Fruit fly (Drosophila melanogaster) whole organism, adult: ENCODE measurements around the gene CG8562.

ENCODE experiments used
- CG14711 ChIP-seq: fragments of 200-800 bp; sonication (Bioruptor generic); optimal IDR thresholded peaks from 2 replicates; lab custom pipeline; 2018; ENCODE audit warnings: missing biosample characterization, mild to moderate bottlenecking, missing genetic modification characterization, moderate library complexity
- CG5204 ChIP-seq: fragments of 200-800 bp; sonication (Bioruptor generic); optimal IDR thresholded peaks from 2 replicates; lab custom pipeline; 2016; ENCODE audit warnings: missing biosample characterization, missing genetic modification characterization
- CG7045 ChIP-seq: fragments of 200-800 bp; sonication (Bioruptor generic); optimal IDR thresholded peaks from 2 replicates; lab custom pipeline; 2017; ENCODE audit warnings: missing biosample characterization, mild to moderate bottlenecking, missing genetic modification characterization
- CG7101 ChIP-seq: fragments of 200-800 bp; sonication (Bioruptor generic); optimal IDR thresholded peaks from 2 replicates; lab custom pipeline; 2018; ENCODE audit warnings: missing biosample characterization, mild to moderate bottlenecking, missing genetic modification characterization, moderate library complexity
- Mnt ChIP-seq: fragments of 200-800 bp; sonication (Bioruptor generic); optimal IDR thresholded peaks from 2 replicates; lab custom pipeline; 2016; ENCODE audit warnings: missing biosample characterization, mild to moderate bottlenecking, missing genetic modification characterization
- bab1 ChIP-seq: fragments of 200-800 bp; sonication (Bioruptor generic); optimal IDR thresholded peaks from 3 replicates; lab custom pipeline; 2019; ENCODE audit warnings: missing biosample characterization, mild to moderate bottlenecking, missing genetic modification characterization, moderate library complexity
- cic ChIP-seq: fragments of 200-800 bp; sonication (Bioruptor generic); optimal IDR thresholded peaks from 2 replicates; lab custom pipeline; 2017; ENCODE audit warnings: missing biosample characterization, mild to moderate bottlenecking, missing genetic modification characterization, moderate library complexity
- cnc ChIP-seq, 2 experiments: fragments of >200 bp; optimal IDR thresholded peaks; 2 replicates each; lab custom pipeline; 2017
- pad ChIP-seq: fragments of 200-800 bp; sonication (Bioruptor generic); optimal IDR thresholded peaks from 3 replicates; lab custom pipeline; 2017; ENCODE audit warnings: missing biosample characterization, missing genetic modification characterization, mild to moderate bottlenecking, moderate library complexity, missing genetic modification reagents
- tj ChIP-seq: fragments of 200-800 bp; sonication (Bioruptor generic); optimal IDR thresholded peaks from 3 replicates; lab custom pipeline; 2017; ENCODE audit warnings: missing biosample characterization, mild to moderate bottlenecking, missing genetic modification characterization, moderate library complexity
- toe ChIP-seq: fragments of 200-800 bp; sonication (Bioruptor generic); optimal IDR thresholded peaks from 2 replicates; lab custom pipeline; 2016; ENCODE audit warnings: missing biosample characterization, missing genetic modification characterization

- TF ChIP-seq cic (no peak), CG7045 (no peak), Mnt (GFP tag; lab: Kevin White, UChicago) (no peak), CG7101 (tag; lab: Kevin White, UChicago) (no peak), CG5204 (GFP tag; lab: Kevin White, UChicago) (no peak), toe (GFP tag; lab: Kevin White, UChicago) (no peak), CG14711 (tag; lab: Kevin White, UChicago) (no peak), bab1 (no peak), pad (GFP tag; lab: Kevin White, UChicago) (no peak), cnc (optimal IDR thresholded peaks at IDR 0.05; lab: Kevin White, UChicago) (no peak), tj (GFP tag; lab: Kevin White, UChicago) (no peak)
Observed at dm6 chr3L:7423517-7423916, 25.4 kb downstream of the CG8562 start, which contains the start of gene CG42458.
